Worm (Caenorhabditis elegans) whole organism, midembryonic: Measurements from ENCODE around the gene mml-1.

Source experiments
- T22C8.4 ChIP-seq: fragments of 200-800 bp; sonication (Bioruptor generic); IDR thresholded peaks from 2 replicates; pipeline ENCODE4 v1.3.6; 2022; ENCODE audit warnings: missing genetic modification characterization, missing compliant biosample characterization
- cog-1 ChIP-seq: sonication (generic microtip); optimal IDR thresholded peaks from 2 replicates; lab custom pipeline; 2016; ENCODE audit warnings: missing genetic modification characterization, missing compliant biosample characterization
- flt-1 ChIP-seq: fragments of 200-800 bp; sonication (Bioruptor generic); IDR thresholded peaks from 2 replicates; pipeline ENCODE4 v1.3.6; 2022; ENCODE audit warnings: missing genetic modification characterization, missing compliant biosample characterization
- klf-2 ChIP-seq: fragments of 200-800 bp; sonication (Bioruptor generic); conservative IDR thresholded peaks from 2 replicates; pipeline ENCODE4 v1.3.6; 2022; ENCODE audit warnings: missing genetic modification reagents, missing genetic modification characterization, missing compliant biosample characterization
- med-1 ChIP-seq: sonication (generic microtip); optimal IDR thresholded peaks from 2 replicates; lab custom pipeline; 2017; ENCODE audit warnings: missing genetic modification characterization, mild to moderate bottlenecking, missing compliant biosample characterization, antibody characterized with exemption, missing genetic modification reagents; ENCODE audit not compliant: insufficient read depth
- ref-1 ChIP-seq: fragments of 200-800 bp; sonication (Bioruptor generic); conservative IDR thresholded peaks from 2 replicates; pipeline ENCODE4 v1.3.6; 2022; ENCODE audit warnings: missing genetic modification reagents, missing genetic modification characterization, missing compliant biosample characterization
- tab-1 ChIP-seq: fragments of 200-800 bp; sonication (Bioruptor generic); IDR thresholded peaks from 2 replicates; pipeline ENCODE4 v1.3.6; 2022; ENCODE audit warnings: missing genetic modification characterization, missing compliant biosample characterization
- ztf-23 ChIP-seq: fragments of 200-800 bp; sonication (Bioruptor generic); IDR thresholded peaks from 2 replicates; pipeline ENCODE4 v1.3.6; 2022; ENCODE audit warnings: missing genetic modification reagents, missing genetic modification characterization, missing compliant biosample characterization
- ztf-29 ChIP-seq: fragments of 200-800 bp; sonication (Bioruptor generic); IDR thresholded peaks from 2 replicates; pipeline ENCODE4 v1.3.6; 2022; ENCODE audit warnings: missing genetic modification reagents, missing genetic modification characterization, missing compliant biosample characterization

The mml-1 gene

DNA sequence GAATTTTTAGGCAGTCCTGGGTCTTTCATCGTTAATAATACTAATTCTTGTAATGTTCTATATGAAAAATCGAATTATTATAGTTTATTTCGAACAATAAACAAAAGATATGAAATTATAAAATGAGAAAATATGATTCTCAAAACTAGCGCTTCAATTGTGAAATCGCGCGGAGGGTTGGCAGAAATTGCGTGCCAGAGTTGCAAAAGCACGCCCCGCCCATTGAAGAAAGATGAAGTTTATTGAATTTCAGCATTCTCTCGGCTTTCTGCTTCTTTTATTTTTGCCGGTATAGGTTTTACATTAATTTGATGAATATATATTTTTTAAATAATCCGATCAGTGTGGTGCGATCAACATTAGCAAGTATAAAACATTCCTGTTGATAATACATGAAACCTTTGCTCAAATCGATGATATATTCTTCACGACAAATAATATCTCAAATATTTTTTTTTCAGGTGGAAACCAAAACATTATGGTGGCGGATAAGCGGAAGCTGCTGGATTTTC lies 15.4 kb downstream of the mml-1 start, which contains the start of the genes eco-1 and hmgr-1:
eco-1 (minus strand) TSS at position 59 of the 512 bp plus-strand sequence.
hmgr-1 (plus strand) TSS at position 462 of the 512 bp plus-strand sequence.
- TF ChIP-seq ref-1 (GFP tag; lab: Robert Waterston, UW) (no peak), ztf-23 (GFP tag; lab: Robert Waterston, UW) (0 out of 2 replicates have a peak, but pooled peaks have one; percentile 27), T22C8.4 (GFP tag; lab: Robert Waterston, UW) (no peak)

DNA sequence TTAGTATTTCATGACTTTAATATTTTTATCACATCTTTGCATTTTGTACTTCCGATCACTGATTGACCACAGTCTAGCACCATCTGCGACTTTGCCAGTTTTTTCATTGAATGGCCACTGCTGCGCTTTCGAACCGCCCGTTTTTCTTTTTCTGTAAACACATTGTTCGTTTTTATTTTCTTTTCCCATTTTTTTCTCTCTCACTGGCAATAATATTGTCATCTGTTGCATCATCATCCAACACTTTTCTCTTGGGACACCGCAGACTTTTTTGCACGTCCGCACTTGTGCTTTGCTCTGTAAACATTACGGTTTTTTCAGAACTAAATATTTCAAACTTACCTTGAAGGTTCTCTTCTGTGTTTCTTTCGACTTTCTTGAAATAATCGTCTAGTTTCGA lies 15.9 kb downstream of the mml-1 start:
- TF ChIP-seq klf-2 (GFP tag; lab: Robert Waterston, UW) (no peak), cog-1 (no peak), flt-1 (GFP tag; lab: Robert Waterston, UW) (no peak), ztf-23 (GFP tag; lab: Robert Waterston, UW) (no peak), tab-1 (GFP tag; lab: Robert Waterston, UW) (no peak), med-1 (no peak), ref-1 (GFP tag; lab: Robert Waterston, UW) (no peak), T22C8.4 (GFP tag; lab: Robert Waterston, UW) (no peak), ztf-29 (GFP tag; lab: Robert Waterston, UW) (no peak)

DNA sequence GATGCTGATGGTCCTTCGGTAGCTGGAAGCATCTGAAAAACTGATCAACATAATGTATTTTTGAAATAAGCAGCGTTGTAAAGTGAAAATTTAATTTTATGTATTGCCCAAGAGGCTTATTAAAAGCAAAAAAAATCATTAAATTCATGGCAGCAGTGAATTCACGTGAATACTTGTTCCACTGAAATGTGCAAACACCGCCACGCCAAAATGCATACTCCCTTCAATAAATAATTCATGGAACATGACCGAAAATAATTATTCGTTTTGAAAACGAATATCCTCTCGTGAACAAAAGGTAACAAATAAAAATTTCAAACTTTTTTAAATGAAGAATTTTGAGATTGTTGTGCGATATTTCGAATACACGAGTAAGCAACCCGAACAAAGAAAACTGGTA lies 17.2 kb downstream of the mml-1 start, which contains the start of gene F08F8.10:
F08F8.10 (minus strand) TSS at position 38 of the 400 bp plus-strand sequence.
- TF ChIP-seq ztf-23 (GFP tag; lab: Robert Waterston, UW): peak; percentile 17; the same call in 1 of the 2 replicates
- TF ChIP-seq cog-1: peak; percentile 19
- no peak for TF ChIP-seq med-1

DNA sequence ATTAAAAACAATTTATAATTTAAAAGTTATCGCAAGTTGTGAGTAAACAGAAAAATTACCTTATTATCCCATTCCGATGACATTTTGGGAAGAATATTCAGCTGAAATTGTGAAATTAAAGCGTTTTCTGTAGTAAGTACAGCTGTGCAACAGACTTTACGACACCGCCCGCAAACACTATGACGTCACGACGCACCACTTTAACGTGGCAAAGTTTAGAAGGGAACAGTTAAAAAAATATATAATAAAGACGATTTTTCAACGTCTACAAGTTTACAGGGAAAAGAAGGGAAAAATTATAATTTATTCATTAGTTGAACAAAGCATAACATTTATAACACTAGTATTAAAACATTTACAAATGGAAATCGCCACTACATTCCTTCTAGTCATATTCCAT lies 20.7 kb downstream of the mml-1 start, which contains the start of gene F08F8.9:
F08F8.9 (minus strand) TSS at position 101 of the 400 bp plus-strand sequence.
- TF ChIP-seq cog-1: no peak
- TF ChIP-seq flt-1 (GFP tag; lab: Robert Waterston, UW): no peak
- TF ChIP-seq ztf-23 (GFP tag; lab: Robert Waterston, UW): no peak
- no peak for TF ChIP-seq ztf-29 (GFP tag; lab: Robert Waterston, UW)
- TF ChIP-seq klf-2 (GFP tag; lab: Robert Waterston, UW): no peak
- no peak for TF ChIP-seq med-1
- TF ChIP-seq T22C8.4 (GFP tag; lab: Robert Waterston, UW): no peak
- TF ChIP-seq ref-1 (GFP tag; lab: Robert Waterston, UW): no peak
- TF ChIP-seq tab-1 (GFP tag; lab: Robert Waterston, UW): no peak

DNA sequence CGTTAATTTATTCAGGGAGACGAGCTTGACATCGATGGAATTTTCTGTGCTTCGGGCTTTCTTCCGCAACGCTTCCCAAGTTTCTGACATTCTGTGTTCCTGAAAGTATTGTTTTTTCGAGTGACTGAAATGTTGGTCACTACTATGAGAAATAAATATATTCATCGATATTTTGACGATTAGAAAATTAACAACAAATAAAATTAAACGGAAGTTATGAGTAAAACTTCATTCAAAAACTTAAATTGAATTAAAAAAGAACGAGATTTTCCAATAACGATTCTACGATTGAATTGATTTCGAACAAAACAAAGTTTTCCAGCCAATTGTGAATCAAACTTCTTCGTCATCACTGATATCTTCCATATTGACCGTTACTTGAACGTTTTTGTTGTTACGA lies 25.5 kb downstream of the mml-1 start, which contains the start of gene gos-28:
gos-28 (minus strand) TSS at position 101 of the 400 bp plus-strand sequence.
- TF ChIP-seq flt-1 (GFP tag; lab: Robert Waterston, UW) (no peak), klf-2 (GFP tag; lab: Robert Waterston, UW) (no peak), ztf-29 (GFP tag; lab: Robert Waterston, UW) (no peak), med-1 (no peak), ref-1 (GFP tag; lab: Robert Waterston, UW) (no peak), cog-1 (no peak), T22C8.4 (GFP tag; lab: Robert Waterston, UW) (no peak), ztf-23 (GFP tag; lab: Robert Waterston, UW) (no peak), tab-1 (GFP tag; lab: Robert Waterston, UW) (no peak)

DNA sequence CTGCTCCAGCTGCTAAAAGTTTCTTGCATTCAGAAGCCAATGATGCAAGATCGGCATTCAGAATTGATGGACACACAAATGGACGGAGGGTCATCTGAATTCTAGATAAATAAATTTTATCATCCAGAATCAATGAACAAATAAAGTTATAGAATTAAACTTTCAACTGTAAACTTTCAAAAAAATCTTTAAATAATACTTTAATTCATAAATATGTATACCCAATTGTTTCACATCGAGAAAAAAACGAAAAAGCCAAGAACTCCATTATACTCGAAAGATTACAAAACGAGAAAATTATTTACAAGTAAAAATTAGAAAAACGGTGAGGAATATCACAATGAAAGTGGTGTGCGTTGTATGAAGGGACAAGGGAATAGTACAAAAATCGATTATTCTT lies 27.5 kb downstream of the mml-1 start, which contains the start of gene F08F8.7:
F08F8.7 (minus strand) TSS at position 101 of the 400 bp plus-strand sequence.
- TF ChIP-seq tab-1 (GFP tag; lab: Robert Waterston, UW): no peak
- no peak for TF ChIP-seq cog-1
- TF ChIP-seq flt-1 (GFP tag; lab: Robert Waterston, UW): no peak
- no peak for TF ChIP-seq klf-2 (GFP tag; lab: Robert Waterston, UW)
- TF ChIP-seq T22C8.4 (GFP tag; lab: Robert Waterston, UW): no peak
- no peak for TF ChIP-seq ztf-29 (GFP tag; lab: Robert Waterston, UW)
- no peak for TF ChIP-seq ref-1 (GFP tag; lab: Robert Waterston, UW)
- TF ChIP-seq ztf-23 (GFP tag; lab: Robert Waterston, UW): no peak
- no peak for TF ChIP-seq med-1

DNA sequence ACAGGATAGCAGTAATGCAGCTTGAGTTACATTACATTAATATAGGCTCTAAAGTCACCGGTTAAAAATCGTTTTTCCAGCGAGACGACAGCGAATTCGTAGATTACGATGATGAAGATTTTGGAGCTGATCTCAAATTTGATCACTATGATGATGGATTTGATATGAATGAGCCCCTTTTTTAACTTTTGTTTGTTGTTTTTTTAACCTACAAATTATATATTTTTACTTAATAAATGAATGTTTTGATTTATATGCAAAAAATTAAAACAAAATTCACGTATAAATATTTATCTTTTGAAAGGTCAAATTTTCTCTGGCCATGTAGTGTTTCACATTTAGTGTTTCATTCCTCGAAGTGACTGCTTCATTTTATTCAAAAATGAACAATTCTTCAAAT lies 31.1 kb downstream of the mml-1 start, which contains the start of gene F08F8.6:
F08F8.6 (plus strand) TSS at position 301 of the 400 bp plus-strand sequence.
- TF ChIP-seq klf-2 (GFP tag; lab: Robert Waterston, UW) (no peak), T22C8.4 (GFP tag; lab: Robert Waterston, UW) (no peak), tab-1 (GFP tag; lab: Robert Waterston, UW) (no peak), ref-1 (GFP tag; lab: Robert Waterston, UW) (no peak), cog-1 (no peak), med-1 (no peak), ztf-29 (GFP tag; lab: Robert Waterston, UW) (no peak), flt-1 (GFP tag; lab: Robert Waterston, UW) (no peak), ztf-23 (GFP tag; lab: Robert Waterston, UW) (no peak)

DNA sequence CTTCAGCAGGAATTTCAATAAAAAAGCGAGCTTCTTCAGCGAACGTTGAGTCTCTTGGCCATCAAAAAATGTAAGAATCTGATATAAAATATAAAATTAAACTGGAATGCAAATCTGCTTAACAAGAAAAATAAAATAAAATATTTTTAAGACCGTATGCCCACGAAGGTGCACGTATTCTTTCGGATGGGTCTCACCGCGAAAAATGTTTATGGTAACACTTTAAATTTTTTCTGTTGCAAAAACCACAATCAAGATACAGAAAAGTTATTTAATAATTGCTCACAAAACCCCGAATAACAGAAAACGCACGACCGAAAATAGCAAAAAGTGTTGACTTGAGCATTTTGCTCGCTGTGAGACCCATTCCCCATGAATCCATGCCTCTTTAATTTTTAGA lies 35.4 kb downstream of the mml-1 start:
- no peak for TF ChIP-seq flt-1 (GFP tag; lab: Robert Waterston, UW)
- TF ChIP-seq klf-2 (GFP tag; lab: Robert Waterston, UW): no peak
- no peak for TF ChIP-seq cog-1
- no peak for TF ChIP-seq ztf-29 (GFP tag; lab: Robert Waterston, UW)
- TF ChIP-seq tab-1 (GFP tag; lab: Robert Waterston, UW): no peak
- no peak for TF ChIP-seq T22C8.4 (GFP tag; lab: Robert Waterston, UW)
- TF ChIP-seq med-1: no peak
- no peak for TF ChIP-seq ref-1 (GFP tag; lab: Robert Waterston, UW)
- TF ChIP-seq ztf-23 (GFP tag; lab: Robert Waterston, UW): no peak

DNA sequence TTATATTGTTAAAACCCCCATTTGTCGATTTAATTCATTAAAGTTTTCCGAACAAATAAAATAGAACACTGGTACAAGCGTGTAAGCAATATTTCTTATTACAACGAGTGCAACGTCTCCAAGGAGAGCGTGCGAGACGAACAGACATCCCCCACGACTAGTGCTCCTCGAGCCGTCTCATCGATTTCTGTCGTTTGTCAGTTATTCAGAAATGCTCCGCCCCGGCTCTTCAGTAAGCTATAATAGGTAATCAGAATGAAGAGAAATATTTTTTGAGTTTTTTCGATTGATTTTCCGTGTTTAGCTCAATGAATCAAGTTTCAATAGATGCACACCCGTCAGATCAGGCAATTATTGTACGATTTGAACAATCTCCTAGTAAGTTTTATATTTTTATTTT lies 35.8 kb downstream of the mml-1 start, which contains the start of gene kap-1:
kap-1 (plus strand) TSS at position 143 of the 400 bp plus-strand sequence.
- TF ChIP-seq ref-1 (GFP tag; lab: Robert Waterston, UW) (no peak), flt-1 (GFP tag; lab: Robert Waterston, UW) (no peak), ztf-23 (GFP tag; lab: Robert Waterston, UW) (no peak), cog-1 (no peak), klf-2 (GFP tag; lab: Robert Waterston, UW) (no peak), med-1 (no peak), T22C8.4 (GFP tag; lab: Robert Waterston, UW) (no peak), tab-1 (GFP tag; lab: Robert Waterston, UW) (no peak), ztf-29 (GFP tag; lab: Robert Waterston, UW) (no peak)
